Worm (Caenorhabditis elegans): ENCODE results near the gene clip-1.

ce11 chrIII:9281480-9281879, 12.6 kb upstream of the clip-1 start, which contains the start of gene fozi-1:
- TF ChIP-seq ceh-8 (GFP tag; optimal IDR thresholded peaks at IDR 0.05) (no peak), ztf-11 (tag; optimal IDR thresholded peaks at IDR 0.05) (no peak), pqm-1 (tag; optimal IDR thresholded peaks at IDR 0.05) (no peak), egl-27 (tag; optimal IDR thresholded peaks at IDR 0.05) (no peak), snpc-4 (tag; optimal IDR thresholded peaks at IDR 0.05) (no peak), ztf-4 (tag; optimal IDR thresholded peaks at IDR 0.05) (no peak), lin-39 (tag; optimal IDR thresholded peaks at IDR 0.05) (no peak), swsn-7 (tag; optimal IDR thresholded peaks at IDR 0.05) (no peak), nhr-28 (tag; optimal IDR thresholded peaks at IDR 0.05) (no peak)

Data from whole organism, L1 larva.